Worm (Caenorhabditis elegans): ENCODE data around the gene B0303.7.

Gene B0303.7

ce11 chrIII:8737391-8737790 is 44.0 kb downstream of the B0303.7 start:
- no peak for TF ChIP-seq fos-1 (tag; optimal IDR thresholded peaks at IDR 0.05)
- no peak for TF ChIP-seq lin-15B (tag; optimal IDR thresholded peaks at IDR 0.05)
- no peak for TF ChIP-seq elt-2 (tag; optimal IDR thresholded peaks at IDR 0.05)
- no peak for TF ChIP-seq snpc-4 (tag; optimal IDR thresholded peaks at IDR 0.05)
- no peak for TF ChIP-seq nhr-25 (tag; optimal IDR thresholded peaks at IDR 0.05)
- TF ChIP-seq zag-1 (tag; optimal IDR thresholded peaks at IDR 0.05) = no peak
- TF ChIP-seq pha-4 (tag; optimal IDR thresholded peaks at IDR 0.05) = no peak
- TF ChIP-seq ceh-16 (tag; optimal IDR thresholded peaks at IDR 0.05) = no peak
- TF ChIP-seq ama-1 (optimal IDR thresholded peaks at IDR 0.05) = no peak
- TF ChIP-seq ZK546.5 (tag; optimal IDR thresholded peaks at IDR 0.05) = no peak

ce11 chrIII:8738289-8738688 is 44.9 kb downstream of the B0303.7 start:
- TF ChIP-seq lin-39 (tag; optimal IDR thresholded peaks at IDR 0.05) (no peak), zag-1 (tag; optimal IDR thresholded peaks at IDR 0.05) (no peak), R02D3.7 (tag; optimal IDR thresholded peaks at IDR 0.05) (no peak), tbx-2 (tag; optimal IDR thresholded peaks at IDR 0.05) (no peak), lin-15B (tag; optimal IDR thresholded peaks at IDR 0.05) (no peak), ama-1 (optimal IDR thresholded peaks at IDR 0.05) (no peak), unc-39 (tag; optimal IDR thresholded peaks at IDR 0.05) (no peak), mdl-1 (tag; optimal IDR thresholded peaks at IDR 0.05) (no peak), hmg-11 (tag; optimal IDR thresholded peaks at IDR 0.05) (no peak), elt-3 (tag; optimal IDR thresholded peaks at IDR 0.05) (no peak), nhr-11 (tag; optimal IDR thresholded peaks at IDR 0.05) (no peak), mml-1 (tag; optimal IDR thresholded peaks at IDR 0.05) (no peak), nhr-67 (tag; optimal IDR thresholded peaks at IDR 0.05) (no peak), nhr-77 (tag; optimal IDR thresholded peaks at IDR 0.05) (no peak), ztf-11 (tag; optimal IDR thresholded peaks at IDR 0.05) (no peak)

ce11 chrIII:8739126-8739525 is 45.7 kb downstream of the B0303.7 start:
- peak; percentile 28 for TF ChIP-seq nhr-25 (tag; optimal IDR thresholded peaks at IDR 0.05)
- TF ChIP-seq nhr-76 (tag; optimal IDR thresholded peaks at IDR 0.05) = no peak
- peak; percentile 3 for TF ChIP-seq nfya-1 (tag; optimal IDR thresholded peaks at IDR 0.05; ENCODE audit: insufficient read depth)
- TF ChIP-seq nhr-43 (tag; optimal IDR thresholded peaks at IDR 0.05; ENCODE audit: poor library complexity, severe bottlenecking) = peak; percentile 50
- TF ChIP-seq jun-1 (tag; optimal IDR thresholded peaks at IDR 0.05) = peak; percentile 45
- no peak for TF ChIP-seq eor-1 (tag; optimal IDR thresholded peaks at IDR 0.05)
- no peak for TF ChIP-seq nhr-28 (tag; optimal IDR thresholded peaks at IDR 0.05)
- peak; percentile 81 for TF ChIP-seq elt-1 (tag; optimal IDR thresholded peaks at IDR 0.05)
- peak; percentile 77 for TF ChIP-seq nhr-23 (tag; optimal IDR thresholded peaks at IDR 0.05)
- no peak for TF ChIP-seq unc-62 (GFP tag; optimal IDR thresholded peaks at IDR 0.05)
- peak; percentile 32 for TF ChIP-seq pha-4 (tag; optimal IDR thresholded peaks at IDR 0.05)
- TF ChIP-seq mdl-1 (tag; optimal IDR thresholded peaks at IDR 0.05) = peak; percentile 81
- no peak for TF ChIP-seq zag-1 (tag; optimal IDR thresholded peaks at IDR 0.05)
- no peak for TF ChIP-seq lin-39 (tag; optimal IDR thresholded peaks at IDR 0.05)
- TF ChIP-seq pqm-1 (tag; optimal IDR thresholded peaks at IDR 0.05) = peak; percentile 96
- peak; percentile 95 for TF ChIP-seq elt-2 (tag; optimal IDR thresholded peaks at IDR 0.05)
- TF ChIP-seq nhr-11 (tag; optimal IDR thresholded peaks at IDR 0.05) = no peak
- no peak for TF ChIP-seq fkh-2 (tag; optimal IDR thresholded peaks at IDR 0.05)
- TF ChIP-seq snpc-4 (tag; optimal IDR thresholded peaks at IDR 0.05) = peak; percentile 4
- no peak for TF ChIP-seq hmg-11 (tag; optimal IDR thresholded peaks at IDR 0.05)
- no peak for TF ChIP-seq ceh-9 (tag; optimal IDR thresholded peaks at IDR 0.05)
- TF ChIP-seq ama-1 (optimal IDR thresholded peaks at IDR 0.05) = no peak
- TF ChIP-seq ceh-16 (tag; optimal IDR thresholded peaks at IDR 0.05) = no peak
- TF ChIP-seq elt-3 (tag; optimal IDR thresholded peaks at IDR 0.05) = peak in 1 of 3 experiments; percentile 0
- no peak for TF ChIP-seq ztf-11 (tag; optimal IDR thresholded peaks at IDR 0.05)
- TF ChIP-seq ztf-4 (tag; optimal IDR thresholded peaks at IDR 0.05) = no peak

DNA sequence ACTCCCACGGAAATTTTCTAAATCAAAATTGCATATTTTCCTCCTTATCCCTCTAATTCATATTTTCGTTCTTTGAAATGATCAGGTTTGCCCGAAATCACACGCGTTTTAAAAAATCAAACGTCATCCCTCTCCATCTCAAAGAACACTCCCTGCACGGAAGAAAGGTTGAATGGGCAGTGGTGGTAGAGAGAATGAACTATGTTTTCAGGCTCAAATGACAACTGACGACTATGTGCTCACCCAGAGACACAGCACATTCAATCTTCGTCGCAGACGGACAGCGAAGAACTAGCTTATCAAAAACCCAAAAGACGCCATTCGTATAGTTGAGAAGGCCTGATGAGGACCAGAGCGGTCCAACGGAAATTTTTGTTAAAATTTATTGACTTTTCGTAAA is 46.4 kb downstream of the B0303.7 start:
- TF ChIP-seq nhr-23 (tag; optimal IDR thresholded peaks at IDR 0.05) (no peak), nfya-1 (tag; optimal IDR thresholded peaks at IDR 0.05; ENCODE audit: insufficient read depth) (peak; percentile 46), egl-5 (tag; optimal IDR thresholded peaks at IDR 0.05) (peak; percentile 26)

All from whole organism, L3 larva.